Worm (Caenorhabditis elegans) whole organism, mixed stage, embryonic: ENCODE data around the gene W08G11.1.
"Not testable (repeated sequence)": the region's sequence is repeated elsewhere in the genome, so short reads cannot be mapped to it uniquely, and the experiment has no call there.

Experiments
- M03D4.4 ChIP-seq: sonication (generic microtip); optimal IDR thresholded peaks from 2 replicates; lab custom pipeline; 2017; ENCODE audit warnings: mild to moderate bottlenecking, missing genetic modification characterization, missing compliant biosample characterization
- bed-3 ChIP-seq: fragments of 200-800 bp; sonication (Bioruptor generic); optimal IDR thresholded peaks from 3 replicates; lab custom pipeline; 2018; ENCODE audit warnings: mild to moderate bottlenecking, missing genetic modification characterization, moderate library complexity, missing compliant biosample characterization
- blmp-1 ChIP-seq: fragments of 150-350 bp; optimal IDR thresholded peaks from 2 replicates; lab custom pipeline; 2014; ENCODE audit warnings: missing biosample characterization, missing genetic modification characterization
- ceh-83 ChIP-seq: fragments of 200-800 bp; sonication (Bioruptor generic); optimal IDR thresholded peaks from 2 replicates; lab custom pipeline; 2018; ENCODE audit warnings: mild to moderate bottlenecking, missing genetic modification characterization, missing compliant biosample characterization
- ces-1 ChIP-seq: fragments of 150-350 bp; optimal IDR thresholded peaks from 2 replicates; lab custom pipeline; 2014; ENCODE audit warnings: missing biosample characterization, missing genetic modification reagents, missing genetic modification characterization
- cnd-1 ChIP-seq: fragments of 200-800 bp; sonication (Bioruptor generic); optimal IDR thresholded peaks from 2 replicates; lab custom pipeline; 2018; ENCODE audit warnings: mild to moderate bottlenecking, missing genetic modification characterization, missing compliant biosample characterization
- drap-1 ChIP-seq: fragments of 200-800 bp; sonication (Bioruptor generic); optimal IDR thresholded peaks from 3 replicates; lab custom pipeline; 2018; ENCODE audit warnings: mild to moderate bottlenecking, missing genetic modification characterization, missing compliant biosample characterization
- elt-1 ChIP-seq: sonication (generic microtip); optimal IDR thresholded peaks from 2 replicates; lab custom pipeline; 2017; ENCODE audit warnings: missing genetic modification characterization, mild to moderate bottlenecking, missing compliant biosample characterization, antibody characterized with exemption, moderate library complexity, borderline replicate concordance; ENCODE audit not compliant: insufficient read depth
- elt-3 ChIP-seq: fragments of 150-350 bp; optimal IDR thresholded peaks from 2 replicates; lab custom pipeline; 2014; ENCODE audit warnings: missing biosample characterization, missing genetic modification characterization
- flh-1 ChIP-seq: fragments of 200-800 bp; sonication (Bioruptor generic); optimal IDR thresholded peaks from 2 replicates; lab custom pipeline; 2018; ENCODE audit warnings: mild to moderate bottlenecking, missing genetic modification characterization, moderate library complexity, missing compliant biosample characterization
- ham-2 ChIP-seq: fragments of 200-800 bp; sonication (Bioruptor generic); optimal IDR thresholded peaks from 2 replicates; lab custom pipeline; 2018; ENCODE audit warnings: mild to moderate bottlenecking, missing genetic modification characterization, missing compliant biosample characterization
- hlh-1 ChIP-seq: fragments of 150-350 bp; optimal IDR thresholded peaks from 2 replicates; lab custom pipeline; 2014; ENCODE audit warnings: missing biosample characterization, missing genetic modification reagents, missing genetic modification characterization
- lin-13 ChIP-seq: fragments of 150-350 bp; optimal IDR thresholded peaks from 2 replicates; lab custom pipeline; 2014; ENCODE audit warnings: missing biosample characterization, missing genetic modification characterization
- lsy-2 ChIP-seq: fragments of 150-350 bp; optimal IDR thresholded peaks from 2 replicates; lab custom pipeline; 2014; ENCODE audit warnings: missing biosample characterization, missing genetic modification characterization
- mab-5 ChIP-seq: fragments of 150-350 bp; optimal IDR thresholded peaks from 2 replicates; lab custom pipeline; 2014; ENCODE audit warnings: missing biosample characterization, missing genetic modification characterization
- mep-1 ChIP-seq: fragments of 150-350 bp; optimal IDR thresholded peaks from 2 replicates; lab custom pipeline; 2017; ENCODE audit warnings: missing biosample characterization, missing genetic modification reagents, missing genetic modification characterization, inconsistent platforms
- mls-2 ChIP-seq: sonication (generic microtip); optimal IDR thresholded peaks from 2 replicates; lab custom pipeline; 2016; ENCODE audit warnings: mild to moderate bottlenecking, missing genetic modification characterization, moderate library complexity, missing compliant biosample characterization
- nhr-12 ChIP-seq: fragments of 150-350 bp; optimal IDR thresholded peaks from 2 replicates; lab custom pipeline; 2014; ENCODE audit warnings: missing biosample characterization, missing genetic modification characterization
- nhr-2 ChIP-seq: fragments of 150-350 bp; optimal IDR thresholded peaks from 2 replicates; lab custom pipeline; 2014; ENCODE audit warnings: missing biosample characterization, missing genetic modification characterization
- nhr-237 ChIP-seq: fragments of 150-350 bp; optimal IDR thresholded peaks from 2 replicates; lab custom pipeline; 2014; ENCODE audit warnings: missing biosample characterization, missing genetic modification characterization
- nhr-28 ChIP-seq: fragments of 150-350 bp; optimal IDR thresholded peaks from 2 replicates; lab custom pipeline; 2014; ENCODE audit warnings: missing biosample characterization, missing genetic modification characterization
- nhr-76 ChIP-seq: sonication (generic microtip); optimal IDR thresholded peaks from 2 replicates; lab custom pipeline; 2017; ENCODE audit warnings: missing biosample characterization, missing genetic modification characterization
- pha-4 ChIP-seq: fragments of 150-350 bp; optimal IDR thresholded peaks from 2 replicates; lab custom pipeline; 2018; ENCODE audit warnings: missing biosample characterization, missing genetic modification reagents, missing genetic modification characterization
- sem-2 ChIP-seq: fragments of 200-800 bp; sonication (Bioruptor generic); optimal IDR thresholded peaks from 2 replicates; lab custom pipeline; 2018; ENCODE audit warnings: mild to moderate bottlenecking, missing genetic modification characterization, missing compliant biosample characterization
- snpc-4 ChIP-seq: fragments of 150-350 bp; optimal IDR thresholded peaks from 2 replicates; lab custom pipeline; 2014; ENCODE audit warnings: missing biosample characterization, missing genetic modification characterization
- tbx-8 ChIP-seq: fragments of 200-800 bp; sonication (Bioruptor generic); optimal IDR thresholded peaks from 2 replicates; lab custom pipeline; 2018; ENCODE audit warnings: mild to moderate bottlenecking, missing genetic modification characterization, moderate library complexity, missing compliant biosample characterization
- unc-120 ChIP-seq: sonication (generic microtip); optimal IDR thresholded peaks from 2 replicates; lab custom pipeline; 2017; ENCODE audit warnings: missing genetic modification characterization, missing compliant biosample characterization; ENCODE audit not compliant: poor library complexity, severe bottlenecking
- unc-39 ChIP-seq: fragments of 150-350 bp; optimal IDR thresholded peaks from 2 replicates; lab custom pipeline; 2014; ENCODE audit warnings: missing biosample characterization, missing genetic modification characterization
- unc-62 ChIP-seq: fragments of 150-350 bp; optimal IDR thresholded peaks from 2 replicates; lab custom pipeline; 2014; ENCODE audit warnings: missing biosample characterization, missing genetic modification reagents, missing genetic modification characterization
- zip-8 ChIP-seq: fragments of 150-350 bp; optimal IDR thresholded peaks from 2 replicates; lab custom pipeline; 2014; ENCODE audit warnings: missing biosample characterization, missing genetic modification characterization
- ztf-11 ChIP-seq: fragments of 150-350 bp; optimal IDR thresholded peaks from 2 replicates; lab custom pipeline; 2014; ENCODE audit warnings: missing biosample characterization, missing genetic modification characterization

The W08G11.1 gene

DNA sequence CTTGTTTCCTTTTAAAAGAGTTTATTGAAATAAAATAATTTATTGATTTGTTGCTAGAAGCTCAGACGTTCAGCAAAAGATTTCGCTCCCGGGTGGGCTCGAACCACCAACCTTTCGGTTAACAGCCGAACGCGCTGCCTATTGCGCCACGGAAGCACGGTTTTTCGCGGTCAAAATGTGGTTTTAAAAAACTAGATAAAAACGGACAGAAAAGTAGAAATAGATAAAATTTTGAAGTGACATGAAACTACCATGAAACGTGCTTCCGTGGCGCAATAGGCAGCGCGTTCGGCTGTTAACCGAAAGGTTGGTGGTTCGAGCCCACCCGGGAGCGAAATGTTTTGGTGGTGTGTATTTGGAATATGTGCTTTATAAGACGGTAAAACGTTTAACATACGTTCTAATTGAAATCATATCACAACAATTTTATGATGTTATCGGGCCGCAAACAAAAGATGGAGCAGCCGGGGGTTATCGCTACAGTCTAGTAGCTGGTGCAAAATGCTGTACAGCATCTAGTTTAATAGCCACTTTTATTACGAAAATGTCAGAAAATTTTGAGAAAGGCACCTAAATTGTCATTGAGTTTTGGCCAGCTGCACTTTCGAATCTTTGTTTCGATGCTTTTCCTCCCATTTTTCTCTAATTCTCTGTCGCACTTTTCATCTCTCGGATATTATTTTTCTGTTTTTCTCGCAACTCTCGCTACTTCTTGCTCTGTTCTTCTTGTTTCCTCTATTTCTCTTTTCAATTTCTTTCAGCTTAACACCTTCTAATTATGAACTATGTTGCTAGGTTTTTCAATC lies 8.4 kb upstream of the W08G11.1 start, which contains the start of gene slc-9B.2:
TSS of gene slc-9B.2 (plus strand) at position 756 of the 806 bp plus-strand sequence.
- TF ChIP-seq unc-39 (tag; lab: Kevin White, UChicago); mep-1 (tag; lab: Kevin White, UChicago); flh-1 (GFP tag; lab: Kevin White, UChicago): not testable (repeated sequence)

DNA sequence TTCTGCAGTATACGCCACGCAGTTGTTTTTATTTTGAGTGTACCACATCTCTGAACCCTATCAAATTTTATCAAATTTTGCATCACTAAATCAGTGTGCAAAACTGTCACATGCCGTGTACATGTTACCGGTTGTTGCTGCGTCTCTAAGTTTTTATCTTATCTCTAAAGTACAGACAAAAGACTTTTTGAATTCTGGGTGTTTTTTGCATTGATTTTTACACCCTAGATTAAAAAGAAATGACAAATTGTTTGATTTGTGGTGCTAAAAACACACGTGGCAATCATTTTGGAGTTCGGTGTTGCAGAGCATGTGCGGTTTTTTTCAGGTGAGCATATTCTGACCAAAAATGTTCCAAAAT lies 4.6 kb upstream of the W08G11.1 start, which contains the start of gene nhr-193:
TSS of gene nhr-193 (plus strand) at position 51 of the 361 bp plus-strand sequence.
- TF ChIP-seq M03D4.4, result no peak
- no peak for TF ChIP-seq tbx-8 (GFP tag; lab: Kevin White, UChicago)
- no peak for TF ChIP-seq sem-2
- no peak for TF ChIP-seq mep-1 (tag; lab: Kevin White, UChicago)
- TF ChIP-seq bed-3 (GFP tag; lab: Kevin White, UChicago), result no peak
- no peak for TF ChIP-seq hlh-1 (tag; lab: Kevin White, UChicago)
- TF ChIP-seq elt-3 (tag; lab: Kevin White, UChicago), result no peak
- no peak for TF ChIP-seq ztf-11 (tag; lab: Kevin White, UChicago)
- no peak for TF ChIP-seq elt-1
- TF ChIP-seq ces-1 (GFP tag; lab: Kevin White, UChicago), result no peak
- TF ChIP-seq ceh-83 (GFP tag; lab: Kevin White, UChicago), result no peak
- no peak for TF ChIP-seq blmp-1
- no peak for TF ChIP-seq unc-62 (GFP tag; lab: Kevin White, UChicago)
- TF ChIP-seq snpc-4, result no peak
- TF ChIP-seq lsy-2 (tag; lab: Kevin White, UChicago), result no peak
- TF ChIP-seq mab-5 (tag; lab: Kevin White, UChicago), result no peak
- no peak for TF ChIP-seq unc-120 (tag; lab: Kevin White, UChicago)
- no peak for TF ChIP-seq ham-2 (GFP tag; lab: Kevin White, UChicago)
- no peak for TF ChIP-seq cnd-1

DNA sequence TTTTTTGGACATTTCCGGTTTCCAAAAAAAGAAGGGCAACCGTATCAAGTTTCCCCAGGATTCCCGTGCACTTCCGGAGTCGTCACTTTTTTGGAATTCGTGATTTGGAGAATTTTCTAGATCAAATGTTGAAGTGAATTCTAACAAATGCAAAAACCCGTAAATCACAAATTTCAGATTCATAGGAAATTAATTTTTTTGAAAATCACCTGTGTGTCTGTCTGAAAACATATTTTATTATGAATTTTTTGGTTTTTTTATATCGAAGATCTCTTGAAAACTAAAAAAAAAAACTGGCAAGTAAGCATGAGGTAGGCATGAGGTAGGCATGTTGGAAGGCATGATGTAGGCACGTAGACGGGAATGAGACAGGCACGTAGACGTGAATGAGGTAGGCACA lies 3.2 kb downstream of the W08G11.1 start:
- no peak for TF ChIP-seq ces-1 (GFP tag; lab: Kevin White, UChicago)
- TF ChIP-seq nhr-12 (tag; lab: Kevin White, UChicago), result no peak
- TF ChIP-seq blmp-1, result no peak
- no peak for TF ChIP-seq nhr-2
- no peak for TF ChIP-seq mep-1 (tag; lab: Kevin White, UChicago)
- no peak for TF ChIP-seq tbx-8 (GFP tag; lab: Kevin White, UChicago)

DNA sequence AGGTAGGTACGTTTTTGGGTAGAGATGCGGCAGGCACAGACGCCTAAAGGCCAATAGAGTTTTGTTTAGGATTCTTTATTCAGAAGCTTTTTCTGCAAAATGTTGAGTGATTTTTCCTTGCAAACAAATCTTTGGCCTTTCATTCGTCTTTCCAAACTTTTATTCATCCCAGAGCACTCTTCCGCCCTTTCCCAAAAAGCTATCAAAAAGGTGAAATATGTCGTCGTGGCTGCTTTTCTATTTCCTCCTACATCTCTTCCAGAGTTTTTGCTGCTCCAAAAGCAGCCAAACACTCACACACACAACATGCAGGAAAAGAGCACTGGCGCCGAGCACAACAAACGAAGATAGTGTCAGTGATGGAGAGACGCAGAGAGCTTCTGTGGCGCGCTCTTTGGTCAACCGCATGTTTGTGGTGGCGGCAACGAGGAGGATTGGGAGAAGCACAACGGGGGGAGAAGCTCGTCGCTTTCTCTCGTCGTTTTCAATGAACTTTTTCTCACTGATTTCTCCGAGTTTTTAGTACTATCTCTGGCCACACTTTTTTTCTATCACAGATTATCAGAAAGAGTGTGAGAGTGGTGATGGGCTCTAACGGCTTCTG lies 4.0 kb downstream of the W08G11.1 start:
- peak; percentile 0 for TF ChIP-seq mep-1 (tag; lab: Kevin White, UChicago)
- TF ChIP-seq nhr-76 (tag; lab: Kevin White, UChicago), result no peak
- no peak for TF ChIP-seq nhr-237 (tag; lab: Kevin White, UChicago)
- TF ChIP-seq hlh-1 (tag; lab: Kevin White, UChicago), result no peak
- peak; percentile 33 for TF ChIP-seq drap-1 (GFP tag; lab: Kevin White, UChicago)
- TF ChIP-seq unc-120 (tag; lab: Kevin White, UChicago), result peak; percentile 77

DNA sequence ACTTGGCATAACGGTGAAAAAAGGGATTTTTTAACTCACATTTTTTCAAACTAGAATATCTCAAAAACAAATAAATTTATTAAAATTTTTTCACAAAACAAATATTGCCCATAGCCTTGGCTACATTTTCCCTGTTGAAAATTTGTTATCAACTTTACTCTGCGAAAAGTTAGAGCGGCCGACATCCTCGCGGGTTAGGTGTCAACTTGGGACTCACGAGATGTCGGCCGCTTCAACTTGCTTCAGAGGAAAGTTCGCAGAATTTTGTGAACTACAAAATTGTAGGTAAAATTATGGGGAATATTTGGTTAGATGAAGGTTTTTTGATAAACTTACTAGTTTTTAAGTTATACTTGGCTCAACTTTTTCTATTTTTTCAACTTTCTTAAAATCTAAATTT lies 4.9 kb downstream of the W08G11.1 start:
- TF ChIP-seq lin-13 (no peak), ces-1 (GFP tag; lab: Kevin White, UChicago) (no peak), nhr-237 (tag; lab: Kevin White, UChicago) (no peak), tbx-8 (GFP tag; lab: Kevin White, UChicago) (no peak), nhr-12 (tag; lab: Kevin White, UChicago) (no peak), zip-8 (tag; lab: Kevin White, UChicago) (no peak), pha-4 (no peak), elt-3 (tag; lab: Kevin White, UChicago) (no peak), mep-1 (tag; lab: Kevin White, UChicago) (no peak), mls-2 (tag; lab: Kevin White, UChicago) (no peak), nhr-28 (no peak), unc-120 (tag; lab: Kevin White, UChicago) (no peak), drap-1 (GFP tag; lab: Kevin White, UChicago) (no peak), flh-1 (GFP tag; lab: Kevin White, UChicago) (no peak), bed-3 (GFP tag; lab: Kevin White, UChicago) (no peak)
